Worm (Caenorhabditis elegans) whole organism, L1 larva: ENCODE results near the gene nlp-29.

ENCODE experiments used
- C04F5.9 ChIP-seq: sonication (generic microtip); optimal IDR thresholded peaks from 2 replicates; lab custom pipeline; 2016; ENCODE audit warnings: missing genetic modification characterization, missing compliant biosample characterization
- alr-1 ChIP-seq: fragments of 200-800 bp; sonication (Bioruptor generic); optimal IDR thresholded peaks from 2 replicates; lab custom pipeline; 2018; ENCODE audit warnings: borderline replicate concordance, mild to moderate bottlenecking, missing genetic modification characterization, missing compliant biosample characterization
- blmp-1 ChIP-seq: fragments of 150-350 bp; optimal IDR thresholded peaks from 2 replicates; lab custom pipeline; 2014; ENCODE audit warnings: missing biosample characterization, missing genetic modification characterization
- ceh-63 ChIP-seq: fragments of 200-800 bp; sonication (Bioruptor generic); optimal IDR thresholded peaks from 2 replicates; lab custom pipeline; 2018; ENCODE audit warnings: mild to moderate bottlenecking, missing genetic modification characterization, missing compliant biosample characterization
- ceh-82 ChIP-seq, 3 experiments: fragments of 150-350 bp in 1 of 3; sonication (generic microtip) in 2 of 3; optimal IDR thresholded peaks; 2 replicates each; lab custom pipeline; 2014 to 2017; ENCODE audit warnings: missing biosample characterization in 3 of 3, missing genetic modification characterization in 3 of 3
- ceh-88 ChIP-seq: fragments of 200-800 bp; sonication (Bioruptor generic); IDR thresholded peaks from 2 replicates; pipeline ENCODE4 v1.3.6; 2022; ENCODE audit warnings: missing genetic modification characterization, missing compliant biosample characterization
- ceh-90 ChIP-seq: sonication (generic microtip); optimal IDR thresholded peaks from 2 replicates; lab custom pipeline; 2016; ENCODE audit warnings: missing genetic modification characterization, missing compliant biosample characterization
- ces-1 ChIP-seq: fragments of 150-350 bp; optimal IDR thresholded peaks from 2 replicates; lab custom pipeline; 2014; ENCODE audit warnings: missing biosample characterization, missing genetic modification reagents, missing genetic modification characterization
- dsc-1 ChIP-seq: sonication (generic microtip); optimal IDR thresholded peaks from 2 replicates; lab custom pipeline; 2016; ENCODE audit warnings: mild to moderate bottlenecking, missing genetic modification characterization, missing compliant biosample characterization
- efl-1 ChIP-seq, 4 experiments: fragments of 150-350 bp; optimal IDR thresholded peaks in 3 of 4; peaks in 1 of 4; 1 replicate in 1 of 4; 2 replicates in 3 of 4; lab custom pipeline; 2014; ENCODE audit warnings: missing biosample characterization in 2 of 4, missing genetic modification characterization in 2 of 4, missing genetic modification reagents in 2 of 4
- efl-3 ChIP-seq: fragments of 200-800 bp; sonication (Bioruptor generic); optimal IDR thresholded peaks from 2 replicates; lab custom pipeline; 2018; ENCODE audit warnings: mild to moderate bottlenecking, missing genetic modification characterization, missing compliant biosample characterization
- egl-13 ChIP-seq: sonication (generic microtip); optimal IDR thresholded peaks from 2 replicates; lab custom pipeline; 2016; ENCODE audit warnings: missing genotype, missing genetic modification reagents, missing genetic modification characterization, missing compliant biosample characterization
- egl-27 ChIP-seq, 2 experiments: fragments of 150-350 bp in 1 of 2; sonication (generic microtip); optimal IDR thresholded peaks; 3 replicates each; lab custom pipeline; 2017 to 2018; ENCODE audit warnings: missing biosample characterization in 2 of 2, missing genetic modification characterization in 2 of 2, missing genetic modification reagents in 2 of 2
- elt-2 ChIP-seq: sonication (generic microtip); optimal IDR thresholded peaks from 2 replicates; lab custom pipeline; 2016; ENCODE audit warnings: missing genetic modification characterization, mild to moderate bottlenecking, inconsistent platforms, missing compliant biosample characterization, missing genetic modification reagents
- elt-3 ChIP-seq, 6 experiments: fragments of 150-350 bp in 1 of 6; sonication (generic microtip); optimal IDR thresholded peaks; 2 replicates each; lab custom pipeline; 2017 to 2018; ENCODE audit warnings: missing biosample characterization in 6 of 6, missing genetic modification characterization in 6 of 6, inconsistent platforms in 1 of 6
- ets-5 ChIP-seq: fragments of 200-800 bp; sonication (Bioruptor generic); IDR thresholded peaks from 2 replicates; pipeline ENCODE4 v1.3.6; 2022; ENCODE audit warnings: missing genetic modification characterization, missing compliant biosample characterization
- fkh-8 ChIP-seq: sonication (generic microtip); optimal IDR thresholded peaks from 2 replicates; lab custom pipeline; 2016; ENCODE audit warnings: mild to moderate bottlenecking, missing genetic modification characterization, missing compliant biosample characterization
- grh-1 ChIP-seq: fragments of 200-800 bp; sonication (Bioruptor generic); IDR thresholded peaks from 2 replicates; pipeline ENCODE4 v1.3.6; 2022; ENCODE audit warnings: missing genetic modification reagents, missing genetic modification characterization, missing compliant biosample characterization
- hlh-4 ChIP-seq: sonication (generic microtip); optimal IDR thresholded peaks from 2 replicates; lab custom pipeline; 2016; ENCODE audit warnings: mild to moderate bottlenecking, missing genetic modification characterization, missing compliant biosample characterization
- irx-1 ChIP-seq: sonication (generic microtip); optimal IDR thresholded peaks from 2 replicates; lab custom pipeline; 2016; ENCODE audit warnings: missing genetic modification characterization, missing compliant biosample characterization
- isw-1 ChIP-seq: fragments of 200-800 bp; sonication (Bioruptor generic); IDR thresholded peaks from 2 replicates; pipeline ENCODE4 v1.3.6; 2022; ENCODE audit warnings: missing genetic modification characterization, missing compliant biosample characterization
- lin-13 ChIP-seq: fragments of 150-350 bp; optimal IDR thresholded peaks from 2 replicates; lab custom pipeline; 2014; ENCODE audit warnings: missing biosample characterization, missing genetic modification reagents, missing genetic modification characterization
- lin-14 ChIP-seq: fragments of 200-800 bp; sonication (Bioruptor generic); optimal IDR thresholded peaks from 2 replicates; lab custom pipeline; 2018; ENCODE audit warnings: mild to moderate bottlenecking, missing genetic modification characterization, moderate library complexity, missing compliant biosample characterization
- lin-15B ChIP-seq: fragments of 150-350 bp; sonication (generic microtip); optimal IDR thresholded peaks from 3 replicates; lab custom pipeline; 2014; ENCODE audit warnings: missing biosample characterization, missing genetic modification characterization
- lin-39 ChIP-seq: fragments of 150-350 bp; optimal IDR thresholded peaks from 2 replicates; lab custom pipeline; 2014; ENCODE audit warnings: missing biosample characterization, missing genetic modification reagents, missing genetic modification characterization
- lir-3 ChIP-seq: sonication (generic microtip); optimal IDR thresholded peaks from 2 replicates; lab custom pipeline; 2016; ENCODE audit warnings: mild to moderate bottlenecking, missing genetic modification characterization, moderate library complexity, missing compliant biosample characterization; ENCODE audit not compliant: poor library complexity
- mef-2 ChIP-seq: fragments of 150-350 bp; optimal IDR thresholded peaks from 2 replicates; lab custom pipeline; 2014; ENCODE audit warnings: missing biosample characterization, missing genetic modification characterization
- mep-1 ChIP-seq: fragments of 150-350 bp; optimal IDR thresholded peaks from 2 replicates; lab custom pipeline; 2014; ENCODE audit warnings: missing biosample characterization, missing genetic modification characterization
- nhr-12 ChIP-seq: sonication (generic microtip); optimal IDR thresholded peaks from 2 replicates; lab custom pipeline; 2017; ENCODE audit warnings: missing biosample characterization, missing genetic modification characterization
- nhr-20 ChIP-seq: sonication (generic microtip); optimal IDR thresholded peaks from 2 replicates; lab custom pipeline; 2016; ENCODE audit warnings: mild to moderate bottlenecking, missing genetic modification characterization, missing compliant biosample characterization
- nhr-237 ChIP-seq: fragments of 150-350 bp; optimal IDR thresholded peaks from 2 replicates; lab custom pipeline; 2014; ENCODE audit warnings: missing biosample characterization, missing genetic modification characterization
- nhr-28 ChIP-seq: fragments of 150-350 bp; optimal IDR thresholded peaks from 2 replicates; lab custom pipeline; 2014; ENCODE audit warnings: missing biosample characterization, missing genetic modification characterization
- nhr-47 ChIP-seq: sonication (generic microtip); optimal IDR thresholded peaks from 2 replicates; lab custom pipeline; 2016; ENCODE audit warnings: mild to moderate bottlenecking, missing genetic modification characterization, moderate library complexity, missing compliant biosample characterization
- nhr-71 ChIP-seq: sonication (generic microtip); optimal IDR thresholded peaks from 2 replicates; lab custom pipeline; 2016; ENCODE audit warnings: mild to moderate bottlenecking, missing genetic modification characterization, moderate library complexity, missing compliant biosample characterization
- nhr-77 ChIP-seq: fragments of 150-350 bp; optimal IDR thresholded peaks from 2 replicates; lab custom pipeline; 2014; ENCODE audit warnings: missing biosample characterization, missing genetic modification characterization
- nhr-84 ChIP-seq: sonication (generic microtip); optimal IDR thresholded peaks from 2 replicates; lab custom pipeline; 2017; ENCODE audit warnings: missing biosample characterization, missing genetic modification characterization
- nhr-85 ChIP-seq: sonication (generic microtip); peaks from one replicate; lab custom pipeline; 2016; ENCODE audit warnings: missing genetic modification characterization, inconsistent platforms, missing compliant biosample characterization
- nhr-90 ChIP-seq: sonication (generic microtip); optimal IDR thresholded peaks from 2 replicates; lab custom pipeline; 2016; ENCODE audit warnings: mild to moderate bottlenecking, missing genetic modification characterization, missing compliant biosample characterization; ENCODE audit not compliant: poor library complexity
- pag-3 ChIP-seq: sonication (generic microtip); optimal IDR thresholded peaks from 2 replicates; lab custom pipeline; 2017; ENCODE audit warnings: missing genetic modification characterization, mild to moderate bottlenecking, missing compliant biosample characterization, antibody characterized with exemption, borderline replicate concordance; ENCODE audit not compliant: insufficient read depth
- pqm-1 ChIP-seq: sonication (generic microtip); optimal IDR thresholded peaks from 3 replicates; lab custom pipeline; 2017; ENCODE audit warnings: missing biosample characterization, missing genetic modification characterization
- snu-23 ChIP-seq: sonication (generic microtip); optimal IDR thresholded peaks from 2 replicates; lab custom pipeline; 2016; ENCODE audit warnings: missing genetic modification characterization, missing compliant biosample characterization
- sox-4 ChIP-seq: sonication (generic microtip); optimal IDR thresholded peaks from 2 replicates; lab custom pipeline; 2016; ENCODE audit warnings: missing genetic modification characterization, missing compliant biosample characterization
- sptf-1 ChIP-seq: fragments of 150-350 bp; optimal IDR thresholded peaks from 2 replicates; lab custom pipeline; 2014; ENCODE audit warnings: missing biosample characterization, missing genetic modification characterization
- unc-62 ChIP-seq: fragments of 150-350 bp; optimal IDR thresholded peaks from 2 replicates; lab custom pipeline; 2014; ENCODE audit warnings: missing biosample characterization, missing genetic modification reagents, missing genetic modification characterization
- unc-86 ChIP-seq: sonication (generic microtip); optimal IDR thresholded peaks from 2 replicates; lab custom pipeline; 2016; ENCODE audit warnings: missing genetic modification characterization, missing compliant biosample characterization
- zip-4 ChIP-seq: fragments of 200-800 bp; sonication (Bioruptor generic); optimal IDR thresholded peaks from 2 replicates; lab custom pipeline; 2018; ENCODE audit warnings: mild to moderate bottlenecking, missing genetic modification characterization, moderate library complexity, missing compliant biosample characterization
- ztf-4 ChIP-seq: fragments of 150-350 bp; optimal IDR thresholded peaks from 2 replicates; lab custom pipeline; 2014; ENCODE audit warnings: missing biosample characterization, missing genetic modification characterization

nlp-29 gene

ce11 chrV:3987616-3988015 is 3.4 kb downstream of the nlp-29 start, which contains the start of gene nlp-28 (continued):
- TF ChIP-seq nhr-12 (no peak), lin-39 (tag; lab: Kevin White, UChicago) (no peak), nhr-77 (tag; lab: Kevin White, UChicago) (no peak), nhr-28 (no peak), nhr-47 (no peak)

ce11 chrV:3989070-3989469 is 4.8 kb downstream of the nlp-29 start, which contains the start of gene nlp-27:
nlp-27 (plus strand) TSS chrV:3989378.
- TF ChIP-seq nhr-71: peak; percentile 4
- no peak for TF ChIP-seq ets-5 (GFP tag; lab: Robert Waterston, UW)
- no peak for TF ChIP-seq ceh-88 (GFP tag; lab: Robert Waterston, UW)
- TF ChIP-seq nhr-47: no peak
- peak; percentile 9 for TF ChIP-seq nhr-90 (tag; lab: Kevin White, UChicago)
- TF ChIP-seq lin-14 (GFP tag; lab: Kevin White, UChicago): peak; percentile 18
- TF ChIP-seq ceh-63 (GFP tag; lab: Kevin White, UChicago): no peak
- no peak for TF ChIP-seq efl-1 (optimal IDR thresholded peaks at IDR 0.05; lab: Kevin White, UChicago)
- TF ChIP-seq efl-1 (GFP tag; optimal IDR thresholded peaks at IDR 0.05 in 1 of 2; lab: Kevin White, UChicago): peak in 1 of 2 experiments; percentile 49
- peak; percentile 27 for TF ChIP-seq nhr-20 (tag; lab: Kevin White, UChicago)
- no peak for TF ChIP-seq fkh-8 (tag; lab: Kevin White, UChicago)
- no peak for TF ChIP-seq ztf-4
- TF ChIP-seq nhr-85: peak; percentile 83
- no peak for TF ChIP-seq sox-4 (tag; lab: Kevin White, UChicago)
- TF ChIP-seq lir-3 (tag; lab: Kevin White, UChicago): no peak
- peak in 2 of 6 experiments; percentile 16 to 42 for TF ChIP-seq elt-3 (tag; optimal IDR thresholded peaks at IDR 0.05; lab: Kevin White, UChicago)
- TF ChIP-seq blmp-1: peak; percentile 36
- TF ChIP-seq pag-3 (tag; lab: Kevin White, UChicago): no peak

- TF ChIP-seq ceh-88 (GFP tag; lab: Robert Waterston, UW) (no peak), egl-13 (no peak), grh-1 (GFP tag; lab: Robert Waterston, UW) (peak; percentile 58), irx-1 (tag; lab: Kevin White, UChicago) (no peak), elt-3 (tag; optimal IDR thresholded peaks at IDR 0.05; lab: Kevin White, UChicago) (peak in 1 of 6 experiments; percentile 37), nhr-237 (tag; lab: Kevin White, UChicago) (no peak), ces-1 (GFP tag; lab: Kevin White, UChicago) (no peak), fkh-8 (tag; lab: Kevin White, UChicago) (no peak), egl-27 (tag; optimal IDR thresholded peaks at IDR 0.05; lab: Kevin White, UChicago) (no peak), snu-23 (GFP tag; lab: Kevin White, UChicago) (no peak), blmp-1 (no peak), mef-2 (tag; lab: Kevin White, UChicago) (no peak), efl-3 (no peak), nhr-84 (tag; lab: Kevin White, UChicago) (no peak), dsc-1 (tag; lab: Kevin White, UChicago) (no peak), sptf-1 (tag; lab: Kevin White, UChicago) (no peak), lin-39 (tag; lab: Kevin White, UChicago) (no peak), lir-3 (tag; lab: Kevin White, UChicago) (no peak), zip-4 (no peak), ceh-82 (tag; optimal IDR thresholded peaks at IDR 0.05; lab: Kevin White, UChicago) (no peak), mep-1 (tag; lab: Kevin White, UChicago) (no peak), lin-15B (tag; lab: Kevin White, UChicago) (no peak), C04F5.9 (tag; lab: Kevin White, UChicago) (no peak), efl-1 (optimal IDR thresholded peaks at IDR 0.05; lab: Kevin White, UChicago) (no peak), efl-1 (GFP tag; optimal IDR thresholded peaks at IDR 0.05 in 1 of 2; lab: Kevin White, UChicago) (peak in 1 of 2 experiments; percentile 56), nhr-77 (tag; lab: Kevin White, UChicago) (no peak), isw-1 (GFP tag; lab: Robert Waterston, UW) (no peak), nhr-28 (no peak), alr-1 (tag; lab: Kevin White, UChicago) (no peak), unc-86 (tag; lab: Kevin White, UChicago) (no peak), pqm-1 (tag; lab: Kevin White, UChicago) (no peak), unc-62 (GFP tag; lab: Kevin White, UChicago) (no peak), elt-2 (tag; lab: Kevin White, UChicago) (no peak), nhr-71 (peak; percentile 47), hlh-4 (tag; lab: Kevin White, UChicago) (no peak), lin-13 (GFP tag; lab: Kevin White, UChicago) (no peak), ceh-90 (tag; lab: Kevin White, UChicago) (no peak), nhr-20 (tag; lab: Kevin White, UChicago) (peak; percentile 56)
These were observed 8.1 kb downstream of the nlp-29 start for ce11 chrV:3992334-3992733.
